Worm (Caenorhabditis elegans) whole organism, young adult: ENCODE data around the gene F14D2.19.

Experiments
- F33H1.4 ChIP-seq: fragments of 200-800 bp; sonication (Bioruptor generic); IDR thresholded peaks from 2 replicates; pipeline ENCODE4 v1.3.6; 2022; ENCODE audit warnings: missing genetic modification reagents, missing genetic modification characterization, missing compliant biosample characterization
- ceh-58 ChIP-seq: fragments of 200-800 bp; sonication (Bioruptor generic); IDR thresholded peaks from 2 replicates; pipeline ENCODE4 v1.3.6; 2022; ENCODE audit warnings: missing genetic modification characterization, missing compliant biosample characterization
- ceh-91 ChIP-seq: fragments of 200-800 bp; sonication (Bioruptor generic); IDR thresholded peaks from 2 replicates; pipeline ENCODE4 v1.3.6; 2022; ENCODE audit warnings: missing genetic modification reagents, missing genetic modification characterization, missing compliant biosample characterization
- let-607 ChIP-seq, 2 experiments: fragments of 200-800 bp in 1 of 2; sonication (Bioruptor generic) in 1 of 2; sonication (generic microtip) in 1 of 2; optimal IDR thresholded peaks; 2 replicates each; lab custom pipeline; 2016 to 2018; ENCODE audit warnings: mild to moderate bottlenecking in 2 of 2, missing compliant biosample characterization in 2 of 2, missing genetic modification characterization in 2 of 2, moderate library complexity in 2 of 2, missing genotype in 1 of 2
- lsy-27 ChIP-seq: sonication (generic microtip); optimal IDR thresholded peaks from 2 replicates; lab custom pipeline; 2017; ENCODE audit warnings: missing genetic modification characterization, mild to moderate bottlenecking, missing compliant biosample characterization, antibody characterized with exemption, missing genotype, borderline replicate concordance; ENCODE audit not compliant: insufficient read depth
- nfya-1 ChIP-seq: sonication (generic microtip); optimal IDR thresholded peaks from 2 replicates; lab custom pipeline; 2017; ENCODE audit warnings: antibody characterized with exemption, missing compliant biosample characterization, missing genetic modification characterization, borderline replicate concordance; ENCODE audit not compliant: insufficient read depth
- nhr-90 ChIP-seq: sonication (generic microtip); optimal IDR thresholded peaks from 2 replicates; lab custom pipeline; 2016; ENCODE audit warnings: missing genotype, mild to moderate bottlenecking, missing genetic modification characterization, missing compliant biosample characterization
- pha-4 ChIP-seq: fragments of 150-350 bp; sonication (generic microtip); optimal IDR thresholded peaks from 2 replicates; lab custom pipeline; 2014; ENCODE audit warnings: missing biosample characterization, missing genetic modification reagents, missing genetic modification characterization
- unc-62 ChIP-seq: fragments of 150-350 bp; optimal IDR thresholded peaks from 2 replicates; lab custom pipeline; 2014; ENCODE audit warnings: missing biosample characterization, missing genetic modification reagents, missing genetic modification characterization
- ztf-6 ChIP-seq: fragments of 200-800 bp; sonication (Bioruptor generic); IDR thresholded peaks from 2 replicates; pipeline ENCODE4 v1.3.6; 2022; ENCODE audit warnings: missing genetic modification reagents, missing genetic modification characterization, missing compliant biosample characterization

DNA sequence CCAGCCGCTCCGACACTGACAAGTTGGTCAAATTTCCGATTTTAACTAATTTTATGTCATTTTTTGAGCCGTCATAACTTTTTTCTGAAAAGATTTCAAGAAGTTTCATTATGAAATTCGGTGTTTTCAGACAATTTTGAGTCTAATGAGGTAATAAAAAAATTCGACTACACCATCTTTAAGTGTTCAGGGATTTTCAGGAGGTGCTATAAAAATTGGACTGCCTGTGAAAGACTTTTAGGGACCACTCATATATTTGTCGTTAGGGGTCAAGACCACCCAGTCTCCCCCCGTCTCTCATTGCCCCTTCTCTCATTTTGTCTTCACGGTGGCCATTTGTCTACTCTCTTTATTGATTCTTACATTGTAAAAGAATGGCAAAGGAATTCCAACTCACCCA is 37.8 kb upstream of the F14D2.19 start, which contains the start of gene bath-10:
- TF ChIP-seq F33H1.4 (GFP tag; lab: Robert Waterston, UW) (no peak), ceh-58 (GFP tag; lab: Robert Waterston, UW) (no peak), nhr-90 (no peak), ztf-6 (GFP tag; lab: Robert Waterston, UW) (no peak), let-607 (tag; optimal IDR thresholded peaks at IDR 0.05; lab: Kevin White, UChicago) (no peak), ceh-91 (GFP tag; lab: Robert Waterston, UW) (no peak), nfya-1 (tag; lab: Kevin White, UChicago) (no peak), pha-4 (tag; lab: Kevin White, UChicago) (no peak), unc-62 (GFP tag; lab: Kevin White, UChicago) (no peak), lsy-27 (tag; lab: Kevin White, UChicago) (no peak)
